Fruit fly (Drosophila melanogaster) ovary, adult (tissue): ENCODE results near the gene Task7.

Experiments
- CG17801 ChIP-seq: fragments of 200-800 bp; optimal IDR thresholded peaks from 2 replicates; lab custom pipeline; 2019; ENCODE audit warnings: missing biosample characterization, mild to moderate bottlenecking, missing genetic modification characterization, moderate library complexity; ENCODE audit not compliant: partially characterized antibody

Gene Task7

DNA sequence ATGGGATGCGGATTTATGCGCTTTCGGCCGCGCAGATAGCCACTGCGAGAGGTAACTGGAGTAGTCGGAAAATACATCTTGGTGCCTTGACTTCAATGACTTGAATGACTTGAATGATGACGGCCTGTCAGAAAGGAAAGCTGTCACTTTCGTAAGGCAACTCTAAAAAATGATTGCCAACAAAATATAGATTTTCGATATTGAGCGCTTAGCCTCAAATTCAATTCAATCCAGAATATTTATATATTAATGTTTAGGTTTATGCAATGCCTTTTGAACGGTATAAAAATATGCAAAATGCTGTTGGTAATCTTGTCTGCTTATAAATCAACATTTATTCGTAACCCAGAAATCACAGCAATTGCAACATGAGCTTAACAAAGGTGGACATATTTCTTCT, 4.0 kb downstream of the Task7 start, which contains the start of gene CG44261:
Gene CG44261, minus strand, starts transcription at position 101 of the 400 bp plus-strand sequence.
- no peak for TF ChIP-seq CG17801

DNA sequence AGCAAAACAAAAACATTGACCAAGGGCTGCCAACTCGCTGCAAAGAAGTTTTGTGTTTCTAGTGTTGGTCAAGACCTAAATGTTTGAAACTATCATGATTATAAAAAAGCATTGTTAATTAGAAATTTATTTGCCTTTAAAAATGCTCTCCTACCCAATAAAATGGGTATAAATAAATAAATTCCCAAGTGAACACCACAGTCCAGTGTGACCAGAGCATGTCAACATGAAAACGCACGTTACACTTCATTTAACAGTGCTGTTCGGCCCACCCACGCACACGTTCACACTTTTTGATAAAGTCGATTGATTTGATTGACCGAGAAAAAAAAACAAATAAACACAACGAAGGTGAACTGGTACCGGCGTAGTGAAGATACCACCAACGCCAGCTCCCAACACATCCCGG, 8.0 kb downstream of the Task7 start, which contains the start of the genes CG9356, BBIP1 and CG8135:
Gene CG9356, minus strand, starts transcription at position 166 of the 409 bp plus-strand sequence.
Gene BBIP1, plus strand, starts transcription at position 282 of the 409 bp plus-strand sequence.
Gene CG8135, plus strand, starts transcription at position 282 of the 409 bp plus-strand sequence.
- TF ChIP-seq CG17801, result peak; percentile 79

DNA sequence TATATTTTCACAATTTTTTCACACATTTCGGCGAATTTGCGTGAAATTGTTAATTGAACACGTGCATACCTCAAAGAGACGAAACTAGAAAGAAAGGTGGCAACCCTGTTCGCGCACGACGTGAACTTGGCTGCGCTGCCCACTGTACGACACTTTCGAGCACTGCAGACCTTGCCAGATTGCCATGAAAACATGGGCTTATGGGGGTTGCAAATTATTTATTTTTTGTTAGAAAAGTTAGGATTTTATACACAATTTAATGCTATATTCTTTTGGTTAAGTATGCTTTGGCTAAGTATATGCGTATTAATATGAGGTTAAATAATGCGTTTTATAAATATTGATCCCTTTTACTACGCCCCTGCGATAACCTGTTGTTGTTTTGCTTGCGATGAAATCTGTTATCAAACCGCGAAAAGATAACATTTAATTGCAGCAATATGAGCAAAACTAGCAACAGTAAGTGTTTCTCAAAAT, 10.9 kb downstream of the Task7 start, which contains the start of the genes RpL34b and CG8132:
Gene RpL34b, minus strand, starts transcription at position 100 of the 477 bp plus-strand sequence.
Gene CG8132, plus strand, starts transcription at position 369 of the 477 bp plus-strand sequence.
- peak; percentile 94 for TF ChIP-seq CG17801

DNA sequence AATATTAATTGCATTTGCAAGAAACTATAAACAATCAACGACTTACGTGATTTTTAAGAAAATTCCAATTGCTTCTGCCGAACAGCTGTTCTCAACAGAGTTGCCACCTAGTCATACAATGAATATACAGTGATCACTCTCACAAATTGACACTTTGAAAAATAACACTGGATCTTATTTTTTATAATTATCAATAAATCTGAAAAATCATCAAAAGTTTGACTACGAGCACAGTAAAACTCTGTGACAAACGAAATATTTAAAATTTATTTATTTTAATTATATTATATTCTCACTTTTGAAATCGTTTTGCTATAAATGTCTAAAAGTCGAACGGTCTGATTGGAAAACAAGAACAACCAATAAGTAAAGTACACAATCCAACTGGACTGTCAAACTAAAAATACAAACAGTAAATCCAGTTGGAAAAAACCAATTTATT, 12.1 kb downstream of the Task7 start, which contains the start of gene CG34117:
Gene CG34117, minus strand, starts transcription at position 103 of the 442 bp plus-strand sequence.
- TF ChIP-seq CG17801, result peak; percentile 88

DNA sequence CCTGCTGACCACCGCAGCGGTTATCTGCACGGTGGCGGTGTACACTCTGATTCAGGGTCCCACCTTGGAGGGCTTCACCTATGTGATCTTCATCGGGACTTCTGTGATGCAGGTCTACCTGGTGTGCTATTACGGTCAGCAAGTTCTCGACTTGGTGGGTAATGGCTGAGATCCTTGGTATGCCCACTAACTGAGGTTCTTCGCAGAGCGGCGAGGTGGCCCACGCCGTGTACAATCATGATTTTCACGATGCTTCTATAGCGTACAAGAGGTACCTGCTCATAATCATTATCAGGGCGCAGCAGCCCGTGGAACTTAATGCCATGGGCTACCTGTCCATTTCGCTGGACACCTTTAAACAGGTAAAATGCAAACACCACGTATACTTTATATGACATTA, 13.0 kb downstream of the Task7 start:
- no peak for TF ChIP-seq CG17801

DNA sequence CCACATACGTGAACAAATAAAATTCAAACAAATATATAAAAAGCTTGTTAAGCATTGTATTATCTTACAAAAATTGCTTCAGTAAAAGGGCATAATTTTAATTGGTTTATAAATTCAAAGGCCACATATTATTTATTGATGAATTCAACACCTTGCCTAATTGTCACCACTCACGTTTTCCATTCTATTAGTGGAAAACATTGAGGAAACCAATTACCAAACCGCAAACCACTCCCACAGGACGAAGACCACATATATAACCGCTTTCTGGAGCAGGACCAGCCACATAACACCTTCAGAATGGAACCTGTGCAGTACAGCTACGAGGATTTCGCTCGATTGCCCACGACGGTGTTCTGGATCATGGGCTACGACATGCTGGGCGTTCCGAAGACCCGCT, 14.2 kb downstream of the Task7 start, which contains the start of gene Or85f:
Gene Or85f, plus strand, starts transcription at position 301 of the 400 bp plus-strand sequence.
- no peak for TF ChIP-seq CG17801

DNA sequence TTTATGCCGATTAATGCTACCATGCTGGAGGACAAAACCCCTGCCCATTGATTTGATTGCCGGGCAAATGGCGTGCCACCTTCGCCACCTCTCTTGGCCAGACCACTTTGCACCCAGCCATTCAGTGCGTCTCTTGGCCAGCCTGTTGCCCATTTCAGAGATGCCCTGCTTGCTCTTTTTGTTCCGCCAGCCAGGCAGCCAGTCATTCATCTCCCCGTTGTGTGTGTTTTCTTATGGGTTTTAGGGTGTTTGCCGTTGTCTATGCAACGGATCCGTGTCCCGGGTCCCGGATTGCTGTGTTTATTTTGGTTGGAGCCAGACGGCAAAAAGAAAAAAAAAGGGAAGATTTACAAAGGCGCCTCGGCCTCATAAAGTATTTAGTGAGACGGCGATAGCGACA, 16.1 kb downstream of the Task7 start:
- no peak for TF ChIP-seq CG17801

DNA sequence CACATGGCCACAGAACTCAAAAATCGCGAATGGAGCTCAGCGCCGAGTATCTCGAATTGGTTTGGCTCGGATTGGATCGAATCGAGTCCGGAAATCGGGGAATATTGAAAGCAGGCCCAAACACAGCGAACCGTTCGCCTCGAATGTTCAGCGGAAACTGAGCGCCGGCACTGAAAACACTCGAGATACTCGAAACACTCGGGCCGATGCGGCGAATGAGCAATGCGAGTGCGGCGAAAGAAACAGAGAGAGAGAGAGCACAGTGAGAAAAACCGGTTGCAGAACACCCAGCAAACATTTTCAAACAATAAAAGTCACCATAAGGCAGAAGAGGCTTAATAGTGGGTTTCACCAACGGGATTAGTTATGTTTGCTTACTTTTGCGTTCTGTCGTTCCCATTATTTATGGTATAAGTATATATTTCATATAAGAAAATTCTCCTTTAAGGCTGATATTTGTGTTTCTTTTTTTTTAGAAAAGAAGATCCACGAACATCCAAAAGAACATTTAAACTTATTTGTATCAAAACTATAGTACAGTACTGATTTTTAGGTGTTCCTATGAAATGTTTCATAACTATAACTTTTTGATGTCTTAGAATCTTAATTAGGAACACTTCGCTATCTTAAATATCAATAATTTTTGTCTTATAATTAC, 17.6 kb downstream of the Task7 start, which contains the start of gene FER:
Gene FER, minus strand, starts transcription at position 162 of the 658 bp plus-strand sequence.
- TF ChIP-seq CG17801, result peak; percentile 37

DNA sequence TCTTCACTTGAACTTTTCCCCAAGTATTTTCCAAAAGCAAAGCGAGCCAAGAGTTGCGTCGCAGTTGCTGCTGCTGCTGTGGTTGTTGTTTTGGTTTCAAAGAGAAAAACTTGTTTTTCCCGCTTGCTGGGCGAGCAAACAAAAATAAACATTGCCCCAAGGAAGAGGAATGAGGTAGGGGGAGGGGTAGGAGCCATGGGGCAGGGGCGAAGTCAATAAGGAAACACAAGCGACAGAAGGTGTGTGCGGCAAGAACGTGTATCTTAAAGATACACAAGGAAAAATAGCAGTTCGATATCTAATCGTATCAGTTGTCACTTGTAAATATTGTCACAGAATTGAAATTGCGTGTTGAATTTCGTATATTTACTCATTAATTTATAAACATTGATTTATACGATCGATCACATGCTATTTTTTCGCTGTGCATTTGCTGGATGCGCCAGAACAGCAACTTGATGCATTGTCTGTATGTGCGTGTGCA, 18.5 kb downstream of the Task7 start:
- no peak for TF ChIP-seq CG17801

DNA sequence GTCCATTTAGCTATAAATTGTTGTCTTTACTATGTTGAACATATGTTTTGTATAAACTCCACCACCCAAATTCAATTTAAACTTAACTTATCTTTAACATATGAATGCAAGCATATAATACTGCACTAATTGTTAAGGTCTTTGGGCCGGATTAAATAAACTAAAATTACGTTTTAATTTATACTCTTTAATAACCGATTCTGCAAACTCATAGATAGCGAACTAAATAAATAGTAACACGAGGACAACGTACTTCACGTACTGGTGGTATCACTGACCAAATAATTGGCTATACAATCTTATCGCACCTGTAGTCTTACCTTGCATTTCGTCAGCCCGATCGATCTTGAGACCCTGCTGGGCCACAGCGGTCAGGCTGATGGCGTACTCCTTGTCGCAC, 19.7 kb downstream of the Task7 start:
- no peak for TF ChIP-seq CG17801

DNA sequence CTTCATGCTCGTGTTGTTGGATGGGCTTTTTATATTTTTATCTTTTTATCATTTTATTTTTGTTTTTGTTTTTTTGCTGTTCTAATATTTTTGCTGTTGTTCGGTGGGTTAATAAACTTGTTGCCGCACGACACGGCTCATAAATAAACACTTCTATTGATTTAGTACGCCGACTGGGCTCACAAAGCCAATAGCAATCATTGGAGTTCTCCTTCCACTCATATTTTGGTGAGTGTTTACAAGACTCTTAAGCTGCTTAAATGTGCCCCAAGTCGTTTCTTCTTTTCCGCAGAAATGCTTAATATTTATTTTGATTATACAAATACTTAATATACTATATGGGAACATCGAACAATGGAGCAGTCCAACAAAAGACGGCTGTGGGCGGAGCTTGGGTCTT, 21.9 kb downstream of the Task7 start:
- no peak for TF ChIP-seq CG17801

DNA sequence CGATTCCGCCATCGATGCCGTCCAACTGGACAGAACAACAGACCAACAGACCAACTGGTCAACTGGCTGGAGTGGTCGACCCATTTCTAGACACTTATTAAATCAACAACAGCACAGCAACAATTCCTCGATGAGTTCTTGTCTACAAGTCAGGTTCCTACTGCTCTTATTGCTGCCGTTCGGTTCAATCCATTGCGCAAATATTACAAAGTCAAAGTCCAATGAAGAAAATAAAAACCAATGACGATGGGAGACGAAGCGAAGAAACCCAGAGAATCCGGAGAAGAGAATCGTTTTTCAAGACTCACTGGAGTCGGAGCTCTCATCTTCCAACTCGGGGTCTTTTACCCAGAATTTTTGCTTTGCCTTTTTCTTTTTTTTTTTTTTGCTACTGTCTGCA, 23.1 kb downstream of the Task7 start:
- TF ChIP-seq CG17801, result peak; percentile 21

DNA sequence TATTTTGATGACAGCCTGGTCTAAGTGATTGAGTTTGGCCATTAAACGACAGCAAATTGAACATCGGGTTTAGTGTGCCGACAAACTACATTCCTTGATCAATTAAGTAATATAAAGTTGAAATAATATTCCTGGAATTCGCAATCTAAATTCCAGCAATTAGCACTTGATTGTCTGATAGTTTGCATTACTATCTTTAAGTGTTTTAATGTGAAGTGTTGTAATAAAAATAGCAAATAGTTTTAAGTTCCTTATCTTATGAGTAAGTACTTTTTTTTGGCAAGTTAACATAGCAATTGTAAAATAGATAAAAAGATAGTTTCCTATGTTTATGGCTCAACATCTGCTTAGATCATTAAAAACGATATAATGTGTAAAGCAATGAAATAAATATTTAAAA, 23.8 kb downstream of the Task7 start:
- no peak for TF ChIP-seq CG17801

DNA sequence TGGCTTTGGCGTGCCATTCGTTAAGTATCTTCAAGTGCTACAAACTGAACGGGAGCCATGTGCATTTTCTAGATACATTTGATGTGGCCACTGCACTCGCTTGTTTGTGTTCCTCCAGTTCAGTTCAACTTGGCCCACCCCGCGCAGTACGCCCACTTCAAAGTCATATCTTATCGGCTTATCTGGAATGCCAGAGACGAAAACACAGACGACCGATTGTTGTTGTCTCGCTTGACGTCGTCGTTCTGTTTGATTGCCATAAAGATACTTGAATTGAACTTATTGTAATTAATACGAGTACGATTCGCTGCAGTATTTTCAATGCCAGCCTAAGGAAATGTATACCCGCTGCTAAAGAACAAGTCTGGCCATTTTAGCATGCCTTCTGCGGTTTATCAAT, 24.5 kb downstream of the Task7 start:
- TF ChIP-seq CG17801, result no peak

DNA sequence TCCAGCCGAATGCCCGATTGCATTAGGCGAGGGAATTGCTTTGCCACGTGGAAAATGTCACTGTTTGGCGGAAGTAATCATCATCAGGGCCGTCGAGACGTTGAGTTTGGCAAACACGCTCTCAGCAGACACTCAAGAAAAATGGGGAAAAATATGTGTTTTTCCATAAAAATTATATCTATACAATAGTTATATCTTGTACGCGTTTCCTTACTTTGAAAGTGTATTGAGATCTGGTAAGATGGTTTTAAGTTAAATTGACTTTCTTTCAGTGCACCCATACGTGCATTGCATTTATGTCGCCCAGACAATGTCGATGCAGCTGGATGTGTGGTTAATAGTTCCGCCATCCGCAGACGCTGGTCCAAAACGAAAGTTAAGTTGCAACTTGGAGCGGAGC, 26.1 kb downstream of the Task7 start:
- TF ChIP-seq CG17801, result no peak

DNA sequence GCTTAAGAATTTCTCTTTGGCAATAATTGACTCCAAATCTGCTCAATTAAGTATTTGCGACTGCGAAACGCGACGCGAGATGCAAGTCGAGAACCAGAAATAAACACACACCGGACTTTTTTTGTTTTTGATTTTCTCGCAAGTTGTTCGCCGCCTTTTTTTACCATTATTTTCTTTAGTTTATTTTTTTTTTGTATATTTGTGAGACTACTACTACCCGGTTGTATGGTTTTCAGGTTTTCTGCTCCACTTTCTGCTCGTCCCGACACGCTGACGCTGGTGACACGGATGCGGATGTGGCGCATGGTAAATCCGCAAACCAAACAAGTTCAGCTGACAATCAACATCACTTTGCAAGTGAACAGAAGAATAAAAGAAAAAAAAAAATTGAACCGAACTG, 31.1 kb downstream of the Task7 start:
- TF ChIP-seq CG17801, result no peak

DNA sequence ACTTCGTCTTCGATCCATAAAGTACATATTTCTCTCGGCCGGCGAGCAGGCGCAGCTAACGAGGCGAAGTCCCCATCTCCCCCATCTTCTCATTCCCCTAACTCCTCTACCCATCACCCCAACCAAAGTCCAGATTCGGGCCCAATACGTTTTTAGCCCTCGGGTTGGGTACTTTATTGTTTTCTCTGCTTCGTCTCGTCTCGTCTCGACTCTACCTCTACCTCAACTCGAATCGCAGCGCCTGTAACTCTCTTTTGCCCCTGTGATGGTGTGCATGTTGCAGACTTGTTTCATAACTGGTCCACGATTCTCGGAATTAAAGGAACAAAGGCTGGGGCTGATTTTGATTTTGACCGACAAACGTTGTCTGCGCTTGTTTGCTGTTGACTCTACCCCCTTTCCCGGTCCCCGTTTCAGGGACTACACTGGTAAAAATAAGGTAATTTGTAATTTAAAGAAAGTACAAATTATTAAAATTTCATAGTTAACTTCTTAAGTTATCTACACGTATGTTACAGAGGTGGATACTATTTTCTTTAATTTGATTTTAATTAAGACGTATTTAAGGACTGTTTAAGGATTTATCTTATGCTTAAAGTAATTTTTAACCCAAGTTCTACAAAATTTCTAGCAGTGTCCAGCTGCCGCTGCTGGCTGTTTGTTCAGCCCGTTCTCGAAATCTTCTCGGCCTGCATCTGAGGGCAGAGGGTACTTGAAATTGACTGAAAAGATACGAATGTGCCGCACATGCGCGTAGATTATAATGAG, 33.3 kb downstream of the Task7 start:
- TF ChIP-seq CG17801, result no peak
